Worm (Caenorhabditis elegans) whole organism, L3 larva: Measurements from ENCODE around the gene metl-13.

ENCODE experiments used
- R02D3.7 ChIP-seq: fragments of 150-350 bp; optimal IDR thresholded peaks from 2 replicates; lab custom pipeline; 2014; ENCODE audit warnings: missing biosample characterization, missing genetic modification characterization
- ceh-82 ChIP-seq: fragments of 150-350 bp; optimal IDR thresholded peaks from 2 replicates; lab custom pipeline; 2014; ENCODE audit warnings: missing biosample characterization, missing genetic modification characterization
- egl-27 ChIP-seq: sonication (generic microtip); optimal IDR thresholded peaks from 4 replicates; lab custom pipeline; 2017; ENCODE audit warnings: missing biosample characterization, missing genetic modification reagents, missing genetic modification characterization
- lsy-12 ChIP-seq: sonication (generic microtip); optimal IDR thresholded peaks from 2 replicates; lab custom pipeline; 2016; ENCODE audit warnings: mild to moderate bottlenecking, missing genetic modification characterization, missing compliant biosample characterization
- nfya-1 ChIP-seq: sonication (generic microtip); optimal IDR thresholded peaks from 2 replicates; lab custom pipeline; 2017; ENCODE audit warnings: missing genetic modification characterization, mild to moderate bottlenecking, missing compliant biosample characterization, antibody characterized with exemption, moderate library complexity; ENCODE audit not compliant: insufficient read depth
- nhr-23 ChIP-seq: fragments of 150-350 bp; optimal IDR thresholded peaks from 2 replicates; lab custom pipeline; 2014; ENCODE audit warnings: missing biosample characterization, missing genetic modification reagents, missing genetic modification characterization
- nhr-25 ChIP-seq: sonication (generic microtip); optimal IDR thresholded peaks from 2 replicates; lab custom pipeline; 2017; ENCODE audit warnings: missing biosample characterization, missing genetic modification characterization

DNA sequence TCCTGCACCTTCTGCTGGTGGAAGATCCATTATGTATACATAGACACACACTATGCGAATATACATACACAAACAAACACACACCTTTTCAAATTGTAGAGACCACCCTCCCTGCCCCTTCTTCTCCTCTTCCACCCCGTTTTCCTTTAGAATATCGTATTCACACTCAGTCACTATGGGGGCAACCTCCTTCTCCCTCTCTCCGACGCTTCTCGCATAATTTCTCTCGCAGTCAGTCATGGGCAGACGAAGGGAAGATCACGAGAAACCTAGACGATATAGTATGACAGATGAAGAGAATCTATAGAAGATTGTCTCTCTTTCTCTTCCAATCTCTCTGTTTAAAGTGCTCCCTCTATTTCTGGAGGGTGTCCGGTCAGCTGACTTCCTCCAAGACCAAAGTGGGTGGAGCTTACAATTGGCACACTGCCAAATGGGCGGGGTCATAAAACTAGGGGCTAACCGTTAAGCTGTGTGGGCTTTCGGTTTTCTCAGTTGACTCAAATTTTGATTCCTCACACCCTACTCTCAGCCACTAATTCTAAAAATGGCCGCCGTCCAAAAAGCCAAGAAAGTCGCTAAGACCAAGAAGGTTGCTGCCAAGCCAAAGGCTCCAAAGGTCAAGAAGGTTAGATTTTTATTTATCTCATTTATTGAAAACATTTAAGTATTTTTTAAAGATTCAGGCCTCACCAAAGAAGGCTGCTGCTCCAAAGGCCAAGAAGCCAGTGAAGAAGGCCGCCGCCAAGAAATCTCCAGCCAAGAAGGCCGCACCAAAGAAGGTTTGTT lies 11.2 kb downstream of the metl-13 start, which contains the start of gene hil-7:
- TF ChIP-seq lsy-12 (tag; lab: Kevin White, UChicago) (no peak), ceh-82 (tag; lab: Kevin White, UChicago) (no peak), nhr-23 (tag; lab: Kevin White, UChicago) (peak; percentile 35), nhr-25 (peak; percentile 27), nfya-1 (tag; lab: Kevin White, UChicago) (peak; percentile 41), R02D3.7 (tag; lab: Kevin White, UChicago) (no peak), egl-27 (tag; lab: Kevin White, UChicago) (no peak)
